Worm (Caenorhabditis elegans) whole organism, L2 larva: Measurements from ENCODE around the gene R05H11.1.

Experiments used
- egl-27 ChIP-seq: sonication (generic microtip); optimal IDR thresholded peaks from 3 replicates; lab custom pipeline; 2017; ENCODE audit warnings: missing biosample characterization, missing genetic modification reagents, missing genetic modification characterization
- elt-3 ChIP-seq: sonication (generic microtip); optimal IDR thresholded peaks from 2 replicates; lab custom pipeline; 2017; ENCODE audit warnings: missing biosample characterization, missing genetic modification characterization
- lsy-2 ChIP-seq, 2 experiments: fragments of 150-350 bp in 1 of 2; sonication (generic microtip) in 1 of 2; optimal IDR thresholded peaks; 2 replicates each; lab custom pipeline; 2014 to 2017; ENCODE audit warnings: missing biosample characterization in 2 of 2, missing genetic modification characterization in 2 of 2
- nhr-11 ChIP-seq: fragments of 150-350 bp; optimal IDR thresholded peaks from 2 replicates; lab custom pipeline; 2014; ENCODE audit warnings: missing biosample characterization, missing genetic modification characterization
- nhr-12 ChIP-seq: fragments of 150-350 bp; optimal IDR thresholded peaks from 2 replicates; lab custom pipeline; 2014; ENCODE audit warnings: missing biosample characterization, missing genetic modification characterization
- nhr-237 ChIP-seq: fragments of 150-350 bp; optimal IDR thresholded peaks from 2 replicates; lab custom pipeline; 2014; ENCODE audit warnings: missing biosample characterization, missing genetic modification characterization
- sma-9 ChIP-seq, 2 experiments: fragments of 150-350 bp in 1 of 2; sonication (generic microtip) in 1 of 2; optimal IDR thresholded peaks; 2 replicates each; lab custom pipeline; 2014 to 2016; ENCODE audit warnings: missing genetic modification characterization in 2 of 2, mild to moderate bottlenecking in 1 of 2, missing biosample characterization in 1 of 2, missing compliant biosample characterization in 1 of 2, missing genetic modification reagents in 1 of 2, moderate library complexity in 1 of 2
- unc-62 ChIP-seq: fragments of 150-350 bp; optimal IDR thresholded peaks from 2 replicates; lab custom pipeline; 2014; ENCODE audit warnings: missing biosample characterization, missing genetic modification reagents, missing genetic modification characterization

ce11 chrIII:6802488-6802887, 7.1 kb downstream of the R05H11.1 start, which contains the start of gene lim-8:
- TF ChIP-seq nhr-237 = no peak
- no peak for TF ChIP-seq unc-62 (GFP tag; lab: Kevin White, UChicago)
- no peak for TF ChIP-seq sma-9 (GFP tag; optimal IDR thresholded peaks at IDR 0.05; lab: Kevin White, UChicago)
- TF ChIP-seq sma-9 (tag; optimal IDR thresholded peaks at IDR 0.05; lab: Kevin White, UChicago) = no peak
- no peak for TF ChIP-seq nhr-12 (tag; lab: Kevin White, UChicago)
- TF ChIP-seq lsy-2 (tag; optimal IDR thresholded peaks at IDR 0.05; lab: Kevin White, UChicago) = no peak
- TF ChIP-seq nhr-11 (tag; lab: Kevin White, UChicago) = no peak
- no peak for TF ChIP-seq elt-3 (tag; lab: Kevin White, UChicago)
- TF ChIP-seq egl-27 (tag; lab: Kevin White, UChicago) = no peak
